Worm (Caenorhabditis elegans) whole organism, mixed stage, embryonic: ENCODE results near the gene clec-265.

Source experiments
- M03D4.4 ChIP-seq: sonication (generic microtip); optimal IDR thresholded peaks from 2 replicates; lab custom pipeline; 2017; ENCODE audit warnings: mild to moderate bottlenecking, missing genetic modification characterization, missing compliant biosample characterization
- bed-3 ChIP-seq: fragments of 200-800 bp; sonication (Bioruptor generic); optimal IDR thresholded peaks from 3 replicates; lab custom pipeline; 2018; ENCODE audit warnings: mild to moderate bottlenecking, missing genetic modification characterization, moderate library complexity, missing compliant biosample characterization
- ceh-43 ChIP-seq: fragments of 200-800 bp; sonication (Bioruptor generic); optimal IDR thresholded peaks from 2 replicates; lab custom pipeline; 2018; ENCODE audit warnings: mild to moderate bottlenecking, missing genetic modification characterization, moderate library complexity, missing compliant biosample characterization
- ceh-83 ChIP-seq: fragments of 200-800 bp; sonication (Bioruptor generic); optimal IDR thresholded peaks from 2 replicates; lab custom pipeline; 2018; ENCODE audit warnings: mild to moderate bottlenecking, missing genetic modification characterization, missing compliant biosample characterization
- cnd-1 ChIP-seq: fragments of 200-800 bp; sonication (Bioruptor generic); optimal IDR thresholded peaks from 2 replicates; lab custom pipeline; 2018; ENCODE audit warnings: mild to moderate bottlenecking, missing genetic modification characterization, missing compliant biosample characterization
- drap-1 ChIP-seq: fragments of 200-800 bp; sonication (Bioruptor generic); optimal IDR thresholded peaks from 3 replicates; lab custom pipeline; 2018; ENCODE audit warnings: mild to moderate bottlenecking, missing genetic modification characterization, missing compliant biosample characterization
- elt-1 ChIP-seq: sonication (generic microtip); optimal IDR thresholded peaks from 2 replicates; lab custom pipeline; 2017; ENCODE audit warnings: missing genetic modification characterization, mild to moderate bottlenecking, missing compliant biosample characterization, antibody characterized with exemption, moderate library complexity, borderline replicate concordance; ENCODE audit not compliant: insufficient read depth
- elt-3 ChIP-seq: fragments of 150-350 bp; optimal IDR thresholded peaks from 2 replicates; lab custom pipeline; 2014; ENCODE audit warnings: missing biosample characterization, missing genetic modification characterization
- flh-1 ChIP-seq: fragments of 200-800 bp; sonication (Bioruptor generic); optimal IDR thresholded peaks from 2 replicates; lab custom pipeline; 2018; ENCODE audit warnings: mild to moderate bottlenecking, missing genetic modification characterization, moderate library complexity, missing compliant biosample characterization
- ham-2 ChIP-seq: fragments of 200-800 bp; sonication (Bioruptor generic); optimal IDR thresholded peaks from 2 replicates; lab custom pipeline; 2018; ENCODE audit warnings: mild to moderate bottlenecking, missing genetic modification characterization, missing compliant biosample characterization
- hlh-1 ChIP-seq: fragments of 150-350 bp; optimal IDR thresholded peaks from 2 replicates; lab custom pipeline; 2014; ENCODE audit warnings: missing biosample characterization, missing genetic modification reagents, missing genetic modification characterization
- lin-13 ChIP-seq: fragments of 150-350 bp; optimal IDR thresholded peaks from 2 replicates; lab custom pipeline; 2014; ENCODE audit warnings: missing biosample characterization, missing genetic modification characterization
- lin-32 ChIP-seq: fragments of 200-800 bp; sonication (Bioruptor generic); optimal IDR thresholded peaks from 2 replicates; lab custom pipeline; 2018; ENCODE audit warnings: mild to moderate bottlenecking, missing genetic modification characterization, missing compliant biosample characterization
- lsy-2 ChIP-seq: fragments of 150-350 bp; optimal IDR thresholded peaks from 2 replicates; lab custom pipeline; 2014; ENCODE audit warnings: missing biosample characterization, missing genetic modification characterization
- mab-5 ChIP-seq: fragments of 150-350 bp; optimal IDR thresholded peaks from 2 replicates; lab custom pipeline; 2014; ENCODE audit warnings: missing biosample characterization, missing genetic modification characterization
- mep-1 ChIP-seq: fragments of 150-350 bp; optimal IDR thresholded peaks from 2 replicates; lab custom pipeline; 2017; ENCODE audit warnings: missing biosample characterization, missing genetic modification reagents, missing genetic modification characterization, inconsistent platforms
- mls-2 ChIP-seq: sonication (generic microtip); optimal IDR thresholded peaks from 2 replicates; lab custom pipeline; 2016; ENCODE audit warnings: mild to moderate bottlenecking, missing genetic modification characterization, moderate library complexity, missing compliant biosample characterization
- nhr-12 ChIP-seq: fragments of 150-350 bp; optimal IDR thresholded peaks from 2 replicates; lab custom pipeline; 2014; ENCODE audit warnings: missing biosample characterization, missing genetic modification characterization
- nhr-2 ChIP-seq: fragments of 150-350 bp; optimal IDR thresholded peaks from 2 replicates; lab custom pipeline; 2014; ENCODE audit warnings: missing biosample characterization, missing genetic modification characterization
- nhr-237 ChIP-seq: fragments of 150-350 bp; optimal IDR thresholded peaks from 2 replicates; lab custom pipeline; 2014; ENCODE audit warnings: missing biosample characterization, missing genetic modification characterization
- nhr-28 ChIP-seq: fragments of 150-350 bp; optimal IDR thresholded peaks from 2 replicates; lab custom pipeline; 2014; ENCODE audit warnings: missing biosample characterization, missing genetic modification characterization
- nhr-76 ChIP-seq: sonication (generic microtip); optimal IDR thresholded peaks from 2 replicates; lab custom pipeline; 2017; ENCODE audit warnings: missing biosample characterization, missing genetic modification characterization
- pha-4 ChIP-seq: fragments of 150-350 bp; optimal IDR thresholded peaks from 2 replicates; lab custom pipeline; 2018; ENCODE audit warnings: missing biosample characterization, missing genetic modification reagents, missing genetic modification characterization
- sem-2 ChIP-seq: fragments of 200-800 bp; sonication (Bioruptor generic); optimal IDR thresholded peaks from 2 replicates; lab custom pipeline; 2018; ENCODE audit warnings: mild to moderate bottlenecking, missing genetic modification characterization, missing compliant biosample characterization
- snpc-4 ChIP-seq: fragments of 150-350 bp; optimal IDR thresholded peaks from 2 replicates; lab custom pipeline; 2014; ENCODE audit warnings: missing biosample characterization, missing genetic modification characterization
- sptf-1 ChIP-seq: sonication (generic microtip); optimal IDR thresholded peaks from 2 replicates; lab custom pipeline; 2017; ENCODE audit warnings: mild to moderate bottlenecking, missing genetic modification characterization, moderate library complexity, missing compliant biosample characterization
- tbx-8 ChIP-seq: fragments of 200-800 bp; sonication (Bioruptor generic); optimal IDR thresholded peaks from 2 replicates; lab custom pipeline; 2018; ENCODE audit warnings: mild to moderate bottlenecking, missing genetic modification characterization, moderate library complexity, missing compliant biosample characterization
- unc-120 ChIP-seq: sonication (generic microtip); optimal IDR thresholded peaks from 2 replicates; lab custom pipeline; 2017; ENCODE audit warnings: missing genetic modification characterization, missing compliant biosample characterization; ENCODE audit not compliant: poor library complexity, severe bottlenecking
- unc-39 ChIP-seq: fragments of 150-350 bp; optimal IDR thresholded peaks from 2 replicates; lab custom pipeline; 2014; ENCODE audit warnings: missing biosample characterization, missing genetic modification characterization
- unc-62 ChIP-seq: fragments of 150-350 bp; optimal IDR thresholded peaks from 2 replicates; lab custom pipeline; 2014; ENCODE audit warnings: missing biosample characterization, missing genetic modification reagents, missing genetic modification characterization
- zip-8 ChIP-seq: fragments of 150-350 bp; optimal IDR thresholded peaks from 2 replicates; lab custom pipeline; 2014; ENCODE audit warnings: missing biosample characterization, missing genetic modification characterization
- ztf-11 ChIP-seq: fragments of 150-350 bp; optimal IDR thresholded peaks from 2 replicates; lab custom pipeline; 2014; ENCODE audit warnings: missing biosample characterization, missing genetic modification characterization

The clec-265 gene

DNA sequence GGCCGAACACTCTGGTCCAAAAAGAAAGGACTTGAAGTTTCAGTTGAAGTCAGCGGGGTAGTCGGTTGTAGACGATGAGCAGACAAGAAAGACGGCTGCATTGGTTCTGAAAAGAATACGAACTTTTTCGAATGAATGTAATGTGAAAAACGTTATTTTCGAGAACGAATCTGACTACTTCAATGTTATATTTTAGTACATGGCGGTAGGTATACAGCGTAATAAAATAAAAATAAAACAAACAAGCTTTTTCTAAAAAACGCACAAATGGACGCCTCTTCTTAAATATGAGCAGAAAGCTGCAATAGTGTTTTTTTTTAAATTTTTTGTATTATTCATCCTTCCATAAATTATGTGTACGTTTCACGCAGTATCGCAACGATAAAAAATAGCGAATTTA is 31.9 kb upstream of the clec-265 start, which contains the start of gene Y41G9A.17:
Y41G9A.17 (minus strand) TSS at position 101 of the 400 bp plus-strand sequence.
- TF ChIP-seq mep-1 (no peak), ceh-43 (no peak), sptf-1 (no peak), ztf-11 (tag; lab: Kevin White, UChicago) (no peak), bed-3 (no peak), ceh-83 (no peak), mab-5 (tag; lab: Kevin White, UChicago) (no peak), snpc-4 (tag; lab: Kevin White, UChicago) (no peak), mls-2 (tag; lab: Kevin White, UChicago) (no peak)

DNA sequence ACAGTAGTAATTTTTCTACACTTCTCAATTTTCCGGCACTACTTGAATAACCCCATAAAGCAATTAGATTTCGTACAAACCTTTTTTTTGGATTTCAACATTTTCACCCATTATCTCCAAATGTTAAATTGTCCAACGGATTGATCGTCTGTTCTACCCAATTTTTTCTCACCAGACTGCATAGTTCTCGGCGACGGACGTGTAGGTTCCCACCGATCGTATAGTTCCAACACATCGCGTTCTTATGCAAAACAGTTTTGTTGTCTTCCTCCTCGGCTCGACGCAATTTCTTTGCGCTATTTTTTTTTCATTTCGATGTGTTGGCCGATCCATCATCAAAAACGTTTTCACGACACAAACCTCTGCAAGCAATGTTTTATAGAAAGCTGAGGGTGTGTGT is 27.9 kb upstream of the clec-265 start, which contains the start of gene Y41G9A.6:
Y41G9A.6 (minus strand) TSS at position 101 of the 400 bp plus-strand sequence.
- TF ChIP-seq flh-1 = no peak
- TF ChIP-seq nhr-28 (tag; lab: Kevin White, UChicago) = no peak
- TF ChIP-seq lin-32 (GFP tag; lab: Kevin White, UChicago) = no peak
- no peak for TF ChIP-seq elt-1 (tag; lab: Kevin White, UChicago)
- no peak for TF ChIP-seq unc-62 (GFP tag; lab: Kevin White, UChicago)
- TF ChIP-seq cnd-1 = no peak
- TF ChIP-seq lin-13 = no peak
- no peak for TF ChIP-seq zip-8 (tag; lab: Kevin White, UChicago)
- no peak for TF ChIP-seq pha-4 (tag; lab: Kevin White, UChicago)
- no peak for TF ChIP-seq lsy-2 (tag; lab: Kevin White, UChicago)
- TF ChIP-seq nhr-12 = no peak
- no peak for TF ChIP-seq unc-39
- no peak for TF ChIP-seq bed-3
- TF ChIP-seq, all 35 proteins: peak for 0

DNA sequence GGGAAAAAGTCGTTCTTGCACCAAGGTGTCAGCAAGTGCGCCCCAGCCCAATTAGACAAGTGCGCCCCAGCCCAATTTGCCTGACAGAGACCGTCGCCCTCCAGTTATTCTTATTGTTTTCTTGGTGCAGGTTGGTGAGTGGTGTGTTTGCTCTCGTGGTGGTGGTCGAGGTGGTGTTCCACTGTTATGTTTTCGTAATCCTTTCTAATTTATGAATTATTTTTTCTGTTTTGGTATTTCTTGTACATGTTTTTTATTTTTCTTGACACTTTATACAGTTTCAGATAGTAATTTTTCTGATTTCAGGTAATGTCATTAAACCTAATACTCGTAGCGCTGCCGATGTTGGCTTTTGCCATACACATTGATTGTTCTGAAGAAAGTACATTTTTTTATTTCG is 22.4 kb upstream of the clec-265 start, which contains the start of gene Y48D7A.1:
Y48D7A.1 (plus strand) TSS at position 301 of the 400 bp plus-strand sequence.
- TF ChIP-seq flh-1 (no peak), mls-2 (tag; lab: Kevin White, UChicago) (no peak), elt-3 (tag; lab: Kevin White, UChicago) (no peak), bed-3 (no peak), unc-39 (no peak), mep-1 (no peak), nhr-2 (tag; lab: Kevin White, UChicago) (no peak), snpc-4 (tag; lab: Kevin White, UChicago) (no peak), drap-1 (GFP tag; lab: Kevin White, UChicago) (no peak), hlh-1 (no peak), unc-120 (tag; lab: Kevin White, UChicago) (no peak), mab-5 (tag; lab: Kevin White, UChicago) (no peak), nhr-12 (no peak), ham-2 (GFP tag; lab: Kevin White, UChicago) (no peak), sem-2 (GFP tag; lab: Kevin White, UChicago) (no peak)
- TF ChIP-seq, all 35 proteins: peak for 0

DNA sequence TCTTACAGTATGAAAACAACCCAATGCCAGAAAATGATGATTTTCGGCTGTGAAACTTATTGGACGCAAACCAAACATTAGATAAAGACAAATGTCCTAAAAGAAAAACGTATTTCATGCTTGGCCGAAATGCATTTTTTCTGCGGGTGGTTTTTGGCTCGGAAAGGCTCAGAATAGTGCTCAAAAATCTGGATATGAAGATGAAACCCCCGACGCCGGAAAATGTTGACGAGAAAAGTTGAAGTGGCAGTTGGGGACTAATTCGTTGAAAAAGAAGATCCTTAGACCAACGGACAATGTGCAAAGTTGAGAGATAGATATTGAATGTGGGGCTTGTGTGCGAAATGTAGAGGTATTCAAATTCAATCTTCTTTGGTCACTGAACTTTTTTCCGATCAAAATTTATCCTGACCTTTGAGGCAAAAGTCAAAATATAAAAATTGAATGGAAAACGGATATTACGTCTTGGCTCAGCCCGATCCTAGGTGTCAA is 13.0 kb upstream of the clec-265 start, which contains the start of gene flp-18:
flp-18 (minus strand) TSS at position 51 of the 492 bp plus-strand sequence.
- TF ChIP-seq sptf-1 (no peak), M03D4.4 (no peak), nhr-237 (no peak), nhr-2 (tag; lab: Kevin White, UChicago) (no peak), snpc-4 (tag; lab: Kevin White, UChicago) (no peak), nhr-28 (tag; lab: Kevin White, UChicago) (no peak), lin-13 (no peak), ceh-83 (no peak)

DNA sequence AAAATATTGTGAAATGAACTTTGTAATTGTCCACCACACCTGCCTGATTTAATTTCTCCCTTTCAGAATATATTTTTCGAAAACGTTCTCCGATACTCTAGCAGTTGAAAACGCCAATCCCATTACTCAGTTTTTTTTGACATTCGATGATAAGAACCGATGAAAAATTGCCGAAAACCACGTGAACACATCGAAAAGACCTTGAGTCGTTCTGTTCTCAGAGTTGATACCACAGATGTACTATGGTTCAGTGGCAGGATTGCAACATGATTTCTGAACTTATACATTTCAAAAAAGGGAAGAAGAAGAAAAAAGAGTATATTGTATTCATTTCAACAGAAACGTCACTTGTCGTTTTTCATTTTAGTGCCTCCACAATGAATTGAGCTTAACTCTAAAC is 11.6 kb upstream of the clec-265 start:
- TF ChIP-seq ham-2 (GFP tag; lab: Kevin White, UChicago) (no peak), nhr-76 (tag; lab: Kevin White, UChicago) (no peak), unc-120 (tag; lab: Kevin White, UChicago) (no peak), ceh-83 (no peak), unc-62 (GFP tag; lab: Kevin White, UChicago) (no peak), bed-3 (no peak), sem-2 (GFP tag; lab: Kevin White, UChicago) (no peak), mab-5 (tag; lab: Kevin White, UChicago) (no peak), lin-13 (no peak), nhr-28 (tag; lab: Kevin White, UChicago) (no peak), lsy-2 (tag; lab: Kevin White, UChicago) (no peak), drap-1 (GFP tag; lab: Kevin White, UChicago) (no peak), mep-1 (no peak), sptf-1 (no peak), cnd-1 (no peak), zip-8 (tag; lab: Kevin White, UChicago) (no peak), lin-32 (GFP tag; lab: Kevin White, UChicago) (no peak), snpc-4 (tag; lab: Kevin White, UChicago) (no peak), tbx-8 (no peak)
